Worm (Caenorhabditis elegans) whole organism, L4 larva: ENCODE measurements around the gene nca-2.
A peak's percentile ranks its signal among the peaks of the same experiment; 100 is the strongest.

Experiments
- ZK546.5 ChIP-seq, 2 experiments: sonication (generic microtip); optimal IDR thresholded peaks; 2 replicates each; lab custom pipeline; 2017; ENCODE audit warnings: missing biosample characterization in 2 of 2, missing genetic modification characterization in 2 of 2
- ceh-28 ChIP-seq: fragments of 150-350 bp; optimal IDR thresholded peaks from 2 replicates; lab custom pipeline; 2014; ENCODE audit warnings: missing biosample characterization, missing genetic modification reagents, missing genetic modification characterization
- ces-1 ChIP-seq: fragments of 150-350 bp; sonication (generic microtip); optimal IDR thresholded peaks from 4 replicates; lab custom pipeline; 2014; ENCODE audit warnings: missing biosample characterization, missing genetic modification reagents, missing genetic modification characterization
- jun-1 ChIP-seq: fragments of 150-350 bp; optimal IDR thresholded peaks from 2 replicates; lab custom pipeline; 2014; ENCODE audit warnings: missing biosample characterization, missing genetic modification reagents, missing genetic modification characterization
- lin-13 ChIP-seq: fragments of 150-350 bp; optimal IDR thresholded peaks from 2 replicates; lab custom pipeline; 2014; ENCODE audit warnings: missing biosample characterization, missing genetic modification reagents, missing genetic modification characterization
- lin-39 ChIP-seq: fragments of 150-350 bp; optimal IDR thresholded peaks from 2 replicates; lab custom pipeline; 2014; ENCODE audit warnings: missing biosample characterization, missing genetic modification reagents, missing genetic modification characterization
- nhr-28 ChIP-seq: fragments of 150-350 bp; optimal IDR thresholded peaks from 2 replicates; lab custom pipeline; 2014; ENCODE audit warnings: missing biosample characterization, missing genetic modification characterization
- nhr-76 ChIP-seq: fragments of 150-350 bp; optimal IDR thresholded peaks from 2 replicates; lab custom pipeline; 2014; ENCODE audit warnings: missing biosample characterization, missing genetic modification characterization
- nhr-77 ChIP-seq: fragments of 150-350 bp; optimal IDR thresholded peaks from 2 replicates; lab custom pipeline; 2014; ENCODE audit warnings: missing biosample characterization, missing genetic modification characterization
- pha-4 ChIP-seq, 2 experiments: fragments of 150-350 bp in 1 of 2; fragments of 200-800 bp in 1 of 2; sonication (Bioruptor generic) in 1 of 2; IDR thresholded peaks in 1 of 2; optimal IDR thresholded peaks in 1 of 2; 2 replicates each; pipeline versions ENCODE4 v1.3.6 to Lab custom; 2014 to 2022; ENCODE audit warnings: missing genetic modification characterization in 2 of 2, missing genetic modification reagents in 2 of 2, missing biosample characterization in 1 of 2, missing compliant biosample characterization in 1 of 2
- spr-1 ChIP-seq: sonication (generic microtip); optimal IDR thresholded peaks from 2 replicates; lab custom pipeline; 2016; ENCODE audit warnings: mild to moderate bottlenecking, missing genetic modification characterization, missing compliant biosample characterization

DNA sequence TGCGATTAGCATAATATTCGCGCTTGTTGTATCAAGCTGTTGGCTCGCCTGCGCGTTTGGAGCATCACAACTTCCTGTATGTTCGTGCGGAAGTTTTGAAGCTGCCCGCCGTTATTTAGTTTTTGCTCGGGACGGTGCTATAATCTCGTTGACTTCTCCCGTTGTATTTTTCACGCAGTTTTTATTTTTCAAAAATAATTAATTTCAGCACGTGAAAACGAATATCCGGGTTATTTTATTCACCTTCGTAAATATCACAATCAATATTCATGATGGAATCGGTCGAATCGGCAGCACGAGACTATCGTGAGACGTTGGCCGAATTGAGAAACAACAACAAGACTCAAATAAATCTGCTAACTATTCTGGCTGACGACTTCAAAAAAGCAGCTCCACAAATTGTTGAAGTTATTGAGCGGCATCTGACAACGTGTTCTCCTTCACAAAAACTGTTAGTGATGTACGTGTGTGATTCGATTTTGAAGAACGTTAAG is 59.8 kb downstream of the nca-2 start:
- TF ChIP-seq spr-1 (tag; lab: Kevin White, UChicago), result peak; percentile 29
- peak; percentile 72 for TF ChIP-seq pha-4 (GFP tag; IDR thresholded peaks at IDR 0.05; lab: Robert Waterston, UW)
- TF ChIP-seq pha-4 (tag; optimal IDR thresholded peaks at IDR 0.05; lab: Kevin White, UChicago), result no peak
- peak; percentile 8 for TF ChIP-seq jun-1 (tag; lab: Kevin White, UChicago)
- TF ChIP-seq nhr-28 (tag; lab: Kevin White, UChicago), result no peak
- TF ChIP-seq lin-13 (GFP tag; lab: Kevin White, UChicago), result no peak
- TF ChIP-seq nhr-76, result no peak
- no peak for TF ChIP-seq ZK546.5 (tag; optimal IDR thresholded peaks at IDR 0.05; lab: Kevin White, UChicago)
- TF ChIP-seq ceh-28, result no peak
- TF ChIP-seq nhr-77, result no peak
- TF ChIP-seq lin-39 (tag; lab: Kevin White, UChicago), result no peak
- no peak for TF ChIP-seq ces-1 (GFP tag; lab: Kevin White, UChicago)
